Comparison of ENCODE assay signal across 5 worm cellular contexts in the genomic region with DNA sequence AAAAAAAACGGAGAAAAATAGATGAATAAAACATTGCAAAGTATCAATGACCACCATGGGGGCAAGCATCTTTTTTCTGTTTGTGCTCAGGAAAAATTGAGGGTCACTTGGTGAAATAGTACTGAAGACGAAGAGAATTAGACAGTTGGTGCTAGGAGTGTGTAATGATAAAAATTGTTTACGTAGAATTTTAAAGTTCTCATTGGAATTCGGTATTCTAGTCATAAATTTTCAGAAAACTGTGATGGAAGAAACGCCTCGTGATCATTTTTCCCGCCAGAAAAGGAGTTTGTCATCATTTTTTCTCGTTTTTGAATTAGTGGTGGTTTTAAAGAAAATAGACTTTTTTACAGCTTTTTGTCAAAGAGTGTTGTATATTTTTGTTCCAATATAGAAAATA.
A peak's percentile ranks its signal among the peaks of the same experiment; 100 is the strongest.
TF ChIP-seq lines count a peak whose summit lies in the region.

No protein-coding gene starts in this region.

TF ChIP-seq in whole organism, L1 larva, 84 proteins besides CTCF, POLR2A, EP300 and RAD21 (continues in another document):
- TF ChIP-seq nhr-76 (tag; optimal IDR thresholded peaks at IDR 0.05; lab: Kevin White, UChicago) (no peak), Y116A8C.19 (tag; optimal IDR thresholded peaks at IDR 0.05; lab: Kevin White, UChicago; ENCODE audit: borderline replicate concordance) (no peak), rnt-1 (tag; optimal IDR thresholded peaks at IDR 0.05; lab: Kevin White, UChicago) (no peak), lin-15B (tag; optimal IDR thresholded peaks at IDR 0.05; lab: Kevin White, UChicago) (no peak), mef-2 (tag; optimal IDR thresholded peaks at IDR 0.05; lab: Kevin White, UChicago) (no peak), elt-2 (tag; optimal IDR thresholded peaks at IDR 0.05; lab: Kevin White, UChicago) (peak; percentile 53), efl-3 (GFP tag; optimal IDR thresholded peaks at IDR 0.05; lab: Kevin White, UChicago) (no peak), hlh-4 (tag; optimal IDR thresholded peaks at IDR 0.05; lab: Kevin White, UChicago) (no peak), unc-30 (tag; optimal IDR thresholded peaks at IDR 0.05; lab: Kevin White, UChicago) (no peak), mep-1 (tag; optimal IDR thresholded peaks at IDR 0.05; lab: Kevin White, UChicago) (no peak), ceh-90 (tag; optimal IDR thresholded peaks at IDR 0.05; lab: Kevin White, UChicago) (no peak), unc-130 (tag; optimal IDR thresholded peaks at IDR 0.05; lab: Kevin White, UChicago) (no peak), nhr-20 (tag; optimal IDR thresholded peaks at IDR 0.05; lab: Kevin White, UChicago) (peak; percentile 6), egl-27 (tag; optimal IDR thresholded peaks at IDR 0.05; lab: Kevin White, UChicago) (no peak), nhr-71 (tag; optimal IDR thresholded peaks at IDR 0.05; lab: Kevin White, UChicago) (peak; percentile 27), snu-23 (GFP tag; optimal IDR thresholded peaks at IDR 0.05; lab: Kevin White, UChicago) (no peak), skn-1 (tag; optimal IDR thresholded peaks at IDR 0.05; lab: Kevin White, UChicago) (peak; percentile 22), ets-5 (GFP tag; IDR thresholded peaks at IDR 0.05; lab: Robert Waterston, UW) (no peak)

TF ChIP-seq in whole organism, L2 larva, 48 proteins besides CTCF, POLR2A, EP300 and RAD21:
- TF ChIP-seq ZK546.5 (tag; optimal IDR thresholded peaks at IDR 0.05; lab: Kevin White, UChicago): no peak
- TF ChIP-seq elt-1 (tag; optimal IDR thresholded peaks at IDR 0.05; lab: Kevin White, UChicago): no peak
- no peak for TF ChIP-seq ceh-16 (tag; optimal IDR thresholded peaks at IDR 0.05; lab: Kevin White, UChicago)
- no peak for TF ChIP-seq lin-13 (GFP tag; optimal IDR thresholded peaks at IDR 0.05; lab: Kevin White, UChicago)
- TF ChIP-seq ztf-4 (tag; optimal IDR thresholded peaks at IDR 0.05; lab: Kevin White, UChicago): no peak
- no peak for TF ChIP-seq Y55F3AM.14 (GFP tag; optimal IDR thresholded peaks at IDR 0.05; lab: Kevin White, UChicago)
- TF ChIP-seq nhr-6 (tag; optimal IDR thresholded peaks at IDR 0.05; lab: Kevin White, UChicago): no peak
- TF ChIP-seq ztf-1 (GFP tag; conservative IDR thresholded peaks at IDR 0.05; lab: Robert Waterston, UW): no peak
- no peak for TF ChIP-seq nhr-10 (tag; optimal IDR thresholded peaks at IDR 0.05; lab: Kevin White, UChicago)
- TF ChIP-seq snpc-4 (tag; optimal IDR thresholded peaks at IDR 0.05; lab: Kevin White, UChicago): no peak
- no peak for TF ChIP-seq mdl-1 (tag; optimal IDR thresholded peaks at IDR 0.05; lab: Kevin White, UChicago)
- peak; percentile 19 for TF ChIP-seq gmeb-1 (tag; optimal IDR thresholded peaks at IDR 0.05; lab: Kevin White, UChicago)
- TF ChIP-seq nhr-237 (tag; optimal IDR thresholded peaks at IDR 0.05; lab: Kevin White, UChicago): no peak
- no peak for TF ChIP-seq nhr-77 (tag; optimal IDR thresholded peaks at IDR 0.05; lab: Kevin White, UChicago)
- no peak for TF ChIP-seq alr-1 (tag; optimal IDR thresholded peaks at IDR 0.05; lab: Kevin White, UChicago)
- peak; percentile 79 for TF ChIP-seq skn-1 (tag; optimal IDR thresholded peaks at IDR 0.05; lab: Kevin White, UChicago)
- no peak for TF ChIP-seq zag-1 (tag; optimal IDR thresholded peaks at IDR 0.05; lab: Kevin White, UChicago)

TF ChIP-seq in whole organism, L3 larva, 47 proteins besides CTCF, POLR2A, EP300 and RAD21:
- TF ChIP-seq nhr-77 (tag; optimal IDR thresholded peaks at IDR 0.05; lab: Kevin White, UChicago) (no peak), jun-1 (tag; optimal IDR thresholded peaks at IDR 0.05; lab: Kevin White, UChicago) (no peak), elt-2 (tag; optimal IDR thresholded peaks at IDR 0.05; lab: Kevin White, UChicago) (peak; percentile 13), sea-2 (GFP tag; optimal IDR thresholded peaks at IDR 0.05; lab: Kevin White, UChicago) (no peak), pha-4 (tag; optimal IDR thresholded peaks at IDR 0.05; lab: Kevin White, UChicago) (peak; percentile 16)

TF ChIP-seq in whole organism, L4 larva, 104 proteins besides CTCF, POLR2A, EP300 and RAD21:
- TF ChIP-seq fos-1 (tag; optimal IDR thresholded peaks at IDR 0.05; lab: Kevin White, UChicago): no peak
- TF ChIP-seq hif-1 (tag; optimal IDR thresholded peaks at IDR 0.05; lab: Kevin White, UChicago): no peak
- no peak for TF ChIP-seq rbr-2 (tag; optimal IDR thresholded peaks at IDR 0.05; lab: Kevin White, UChicago)
- TF ChIP-seq D1046.2 (GFP tag; IDR thresholded peaks at IDR 0.05; lab: Robert Waterston, UW): no peak
- no peak for TF ChIP-seq daf-16 (GFP tag; optimal IDR thresholded peaks at IDR 0.05; lab: Kevin White, UChicago)
- TF ChIP-seq daf-16 (tag; optimal IDR thresholded peaks at IDR 0.05; lab: Kevin White, UChicago): peak; percentile 84
- no peak for TF ChIP-seq ctbp-1 (GFP tag; IDR thresholded peaks at IDR 0.05; lab: Robert Waterston, UW)
- no peak for TF ChIP-seq arid-1 (GFP tag; conservative IDR thresholded peaks at IDR 0.05; lab: Robert Waterston, UW)
- TF ChIP-seq skn-1 (tag; optimal IDR thresholded peaks at IDR 0.05; lab: Kevin White, UChicago): no peak
- no peak for TF ChIP-seq mxl-2 (GFP tag; conservative IDR thresholded peaks at IDR 0.05; lab: Robert Waterston, UW)
- TF ChIP-seq Y75B8A.6 (GFP tag; IDR thresholded peaks at IDR 0.05; lab: Robert Waterston, UW): no peak
- TF ChIP-seq lim-7 (GFP tag; IDR thresholded peaks at IDR 0.05; lab: Robert Waterston, UW): no peak
- peak; percentile 23 for TF ChIP-seq nhr-77 (tag; optimal IDR thresholded peaks at IDR 0.05; lab: Kevin White, UChicago)
- TF ChIP-seq nhr-11 (tag; optimal IDR thresholded peaks at IDR 0.05; lab: Kevin White, UChicago): no peak
- no peak for TF ChIP-seq madf-5 (GFP tag; IDR thresholded peaks at IDR 0.05; lab: Robert Waterston, UW)
- no peak for TF ChIP-seq Y48G9A.11 (GFP tag; IDR thresholded peaks at IDR 0.05; lab: Robert Waterston, UW)
- peak; percentile 56 for TF ChIP-seq nhr-28 (tag; optimal IDR thresholded peaks at IDR 0.05; lab: Kevin White, UChicago)
- TF ChIP-seq daf-12 (tag; optimal IDR thresholded peaks at IDR 0.05; lab: Kevin White, UChicago): no peak
- TF ChIP-seq ZK337.2 (GFP tag; IDR thresholded peaks at IDR 0.05; lab: Robert Waterston, UW): no peak
- TF ChIP-seq cey-2 (tag; optimal IDR thresholded peaks at IDR 0.05; lab: Kevin White, UChicago; ENCODE audit: borderline replicate concordance, insufficient read depth): no peak
- TF ChIP-seq spr-1 (tag; optimal IDR thresholded peaks at IDR 0.05; lab: Kevin White, UChicago): no peak

TF ChIP-seq in whole organism, young adult, 124 proteins besides CTCF, POLR2A, EP300 and RAD21:
- peak; percentile 72 for TF ChIP-seq hmg-1.2 (GFP tag; IDR thresholded peaks at IDR 0.05; lab: Robert Waterston, UW)
- TF ChIP-seq nhr-27 (tag; optimal IDR thresholded peaks at IDR 0.05; lab: Kevin White, UChicago): no peak
